Worm (Caenorhabditis elegans): ENCODE data around the gene C06H5.13.

DNA sequence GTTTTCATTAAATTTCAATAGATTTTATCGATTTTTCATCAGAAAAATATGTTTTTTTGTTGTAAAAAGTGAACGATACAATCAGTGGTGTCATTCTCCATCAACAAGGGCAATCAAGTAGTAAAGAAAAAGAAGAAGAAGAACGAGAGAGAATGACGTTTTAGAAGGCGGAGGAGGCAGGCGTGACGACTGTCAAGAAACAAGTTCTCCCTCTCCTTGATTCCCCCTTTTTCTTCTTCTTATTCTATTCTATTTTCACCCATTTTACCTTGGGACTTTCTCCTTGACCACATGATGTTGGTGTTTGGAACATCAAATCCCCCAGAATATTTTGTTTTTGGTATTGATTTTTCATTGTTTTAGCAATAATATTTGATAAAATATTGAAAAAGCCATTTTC lies 8.2 kb upstream of the C06H5.13 start:
- TF ChIP-seq K11D2.4 (GFP tag; IDR thresholded peaks at IDR 0.05) (no peak), bed-2 (GFP tag; IDR thresholded peaks at IDR 0.05) (no peak), rec-8 (tag; optimal IDR thresholded peaks at IDR 0.05) (no peak), ama-1 (optimal IDR thresholded peaks at IDR 0.05) (no peak), ama-1 (GFP tag; optimal IDR thresholded peaks at IDR 0.05) (no peak), unc-62 (GFP tag; optimal IDR thresholded peaks at IDR 0.05) (no peak), ceh-27 (GFP tag; optimal IDR thresholded peaks at IDR 0.05) (no peak), zim-3 (tag; optimal IDR thresholded peaks at IDR 0.05) (no peak), mxl-1 (tag; optimal IDR thresholded peaks at IDR 0.05) (no peak), snpc-4 (GFP tag; optimal IDR thresholded peaks at IDR 0.05) (no peak), snpc-4 (tag; optimal IDR thresholded peaks at IDR 0.05) (no peak), him-1 (tag; optimal IDR thresholded peaks at IDR 0.05) (no peak), nfya-1 (tag; optimal IDR thresholded peaks at IDR 0.05; ENCODE audit: borderline replicate concordance, insufficient read depth) (no peak), K12H6.12 (tag; optimal IDR thresholded peaks at IDR 0.05) (no peak)

All from whole organism, young adult.